Worm (Caenorhabditis elegans) whole organism, L4 larva: Measurements from ENCODE around the gene egl-6.

Source experiments
- aly-2 ChIP-seq: sonication (generic microtip); optimal IDR thresholded peaks from 2 replicates; lab custom pipeline; 2018; ENCODE audit warnings: missing biosample characterization, missing genetic modification characterization
- egl-27 ChIP-seq: sonication (generic microtip); optimal IDR thresholded peaks from 3 replicates; lab custom pipeline; 2017; ENCODE audit warnings: missing biosample characterization, missing genetic modification reagents, missing genetic modification characterization
- fos-1 ChIP-seq: fragments of 150-350 bp; optimal IDR thresholded peaks from 2 replicates; lab custom pipeline; 2014; ENCODE audit warnings: missing biosample characterization, missing genetic modification characterization
- lin-29 ChIP-seq: fragments of 200-800 bp; sonication (Bioruptor generic); IDR thresholded peaks from 2 replicates; pipeline ENCODE4 v1.3.6; 2022; ENCODE audit warnings: missing genetic modification reagents, missing genetic modification characterization, missing compliant biosample characterization
- nhr-77 ChIP-seq: fragments of 150-350 bp; optimal IDR thresholded peaks from 2 replicates; lab custom pipeline; 2014; ENCODE audit warnings: missing biosample characterization, missing genetic modification characterization
- snpc-1.2 ChIP-seq: fragments of 200-800 bp; sonication (Bioruptor generic); IDR thresholded peaks from 2 replicates; pipeline ENCODE4 v1.3.6; 2022; ENCODE audit warnings: missing genetic modification reagents, missing genetic modification characterization, missing compliant biosample characterization
- snpc-4 ChIP-seq: fragments of 150-350 bp; optimal IDR thresholded peaks from 2 replicates; lab custom pipeline; 2014; ENCODE audit warnings: missing biosample characterization, missing genetic modification characterization

ce11 chrX:5962560-5962959 lies 31.6 kb downstream of the egl-6 start:
- TF ChIP-seq snpc-1.2 (GFP tag; lab: Robert Waterston, UW) (no peak), snpc-4 (no peak), aly-2 (no peak), lin-29 (GFP tag; lab: Robert Waterston, UW) (no peak), fos-1 (tag; lab: Kevin White, UChicago) (no peak), nhr-77 (tag; lab: Kevin White, UChicago) (no peak), egl-27 (tag; lab: Kevin White, UChicago) (no peak)
